Worm (Caenorhabditis elegans) whole organism, midembryonic: ENCODE data around the gene dpy-10.

Experiments
- T22C8.4 ChIP-seq: fragments of 200-800 bp; sonication (Bioruptor generic); IDR thresholded peaks from 2 replicates; pipeline ENCODE4 v1.3.6; 2022; ENCODE audit warnings: missing genetic modification characterization, missing compliant biosample characterization
- cog-1 ChIP-seq: sonication (generic microtip); optimal IDR thresholded peaks from 2 replicates; lab custom pipeline; 2016; ENCODE audit warnings: missing genetic modification characterization, missing compliant biosample characterization
- klf-2 ChIP-seq: fragments of 200-800 bp; sonication (Bioruptor generic); conservative IDR thresholded peaks from 2 replicates; pipeline ENCODE4 v1.3.6; 2022; ENCODE audit warnings: missing genetic modification reagents, missing genetic modification characterization, missing compliant biosample characterization
- tab-1 ChIP-seq: fragments of 200-800 bp; sonication (Bioruptor generic); IDR thresholded peaks from 2 replicates; pipeline ENCODE4 v1.3.6; 2022; ENCODE audit warnings: missing genetic modification characterization, missing compliant biosample characterization
- ztf-29 ChIP-seq: fragments of 200-800 bp; sonication (Bioruptor generic); IDR thresholded peaks from 2 replicates; pipeline ENCODE4 v1.3.6; 2022; ENCODE audit warnings: missing genetic modification reagents, missing genetic modification characterization, missing compliant biosample characterization

DNA sequence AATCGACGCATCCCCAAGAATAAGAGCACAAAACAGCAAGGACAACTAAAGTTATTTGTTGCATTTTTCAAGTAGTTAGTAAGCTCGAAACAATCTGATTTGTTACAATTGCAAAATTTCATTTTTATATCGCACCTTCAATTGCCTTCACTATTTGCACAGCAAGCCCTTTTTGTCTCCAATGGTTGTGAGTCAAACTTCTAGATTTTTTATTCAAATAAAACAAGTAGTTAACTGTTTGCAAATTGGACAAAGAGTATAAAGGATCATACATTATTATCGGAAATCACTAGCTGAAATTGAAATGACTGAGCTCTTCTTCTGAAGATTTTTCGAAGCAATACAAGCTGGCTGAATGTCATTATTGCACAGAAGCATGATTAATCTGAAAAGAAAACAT lies 40.8 kb upstream of the dpy-10 start, which contains the start of gene F41G3.21:
- TF ChIP-seq T22C8.4: no peak
- TF ChIP-seq tab-1: no peak
- TF ChIP-seq cog-1 (tag; lab: Kevin White, UChicago): no peak
- TF ChIP-seq ztf-29: no peak
- no peak for TF ChIP-seq klf-2 (GFP tag; lab: Robert Waterston, UW)
